Worm (Caenorhabditis elegans) whole organism, young adult: ENCODE results near the gene F26F4.2.

Experiments
- D2030.7 ChIP-seq: fragments of 200-800 bp; sonication (Bioruptor generic); IDR thresholded peaks from 2 replicates; pipeline ENCODE4 v1.3.6; 2022; ENCODE audit warnings: missing genetic modification reagents, missing genetic modification characterization, missing compliant biosample characterization
- F10E7.11 ChIP-seq: sonication (generic microtip); optimal IDR thresholded peaks from 2 replicates; lab custom pipeline; 2017; ENCODE audit warnings: mild to moderate bottlenecking, missing genetic modification characterization, moderate library complexity, missing compliant biosample characterization
- F22D6.2 ChIP-seq: sonication (generic microtip); optimal IDR thresholded peaks from 2 replicates; lab custom pipeline; 2016; ENCODE audit warnings: mild to moderate bottlenecking, missing genetic modification characterization, missing compliant biosample characterization
- F33H1.4 ChIP-seq: fragments of 200-800 bp; sonication (Bioruptor generic); IDR thresholded peaks from 2 replicates; pipeline ENCODE4 v1.3.6; 2022; ENCODE audit warnings: missing genetic modification reagents, missing genetic modification characterization, missing compliant biosample characterization
- F37B4.10 ChIP-seq: fragments of 200-800 bp; sonication (Bioruptor generic); IDR thresholded peaks from 2 replicates; pipeline ENCODE4 v1.3.6; 2022; ENCODE audit warnings: missing genetic modification characterization, missing compliant biosample characterization
- F55B11.4 ChIP-seq: sonication (generic microtip); optimal IDR thresholded peaks from 2 replicates; lab custom pipeline; 2016; ENCODE audit warnings: missing compliant biosample characterization, missing genetic modification characterization, borderline replicate concordance; ENCODE audit not compliant: insufficient read depth
- F57C9.4 ChIP-seq: sonication (generic microtip); optimal IDR thresholded peaks from 2 replicates; lab custom pipeline; 2017; ENCODE audit warnings: mild to moderate bottlenecking, missing genetic modification characterization, missing compliant biosample characterization
- T26A5.8 ChIP-seq: sonication (generic microtip); optimal IDR thresholded peaks from 2 replicates; lab custom pipeline; 2016; ENCODE audit warnings: missing genetic modification characterization, missing compliant biosample characterization
- Y67H2A.10 ChIP-seq: fragments of 200-800 bp; sonication (Bioruptor generic); conservative IDR thresholded peaks from 2 replicates; pipeline ENCODE4 v1.3.6; 2022; ENCODE audit warnings: missing genetic modification reagents, missing genetic modification characterization, missing compliant biosample characterization
- Y95B8A.8 ChIP-seq: fragments of 200-800 bp; sonication (Bioruptor generic); IDR thresholded peaks from 2 replicates; pipeline ENCODE4 v1.3.6; 2022; ENCODE audit warnings: missing genetic modification reagents, missing genetic modification characterization, missing compliant biosample characterization
- atf-7 ChIP-seq: sonication (generic microtip); optimal IDR thresholded peaks from 2 replicates; lab custom pipeline; 2017; ENCODE audit warnings: mild to moderate bottlenecking, missing genetic modification characterization, missing compliant biosample characterization
- athp-1 ChIP-seq: sonication (generic microtip); optimal IDR thresholded peaks from 2 replicates; lab custom pipeline; 2017; ENCODE audit warnings: mild to moderate bottlenecking, missing genetic modification characterization, missing compliant biosample characterization
- attf-3 ChIP-seq: fragments of 200-800 bp; sonication (Bioruptor generic); conservative IDR thresholded peaks from 2 replicates; pipeline ENCODE4 v1.3.6; 2022; ENCODE audit warnings: missing genetic modification reagents, missing genetic modification characterization, missing compliant biosample characterization
- ceh-27 ChIP-seq: fragments of 200-800 bp; sonication (Bioruptor generic); optimal IDR thresholded peaks from 2 replicates; lab custom pipeline; 2018; ENCODE audit warnings: mild to moderate bottlenecking, missing genetic modification characterization, moderate library complexity, missing compliant biosample characterization
- efl-1 ChIP-seq: fragments of 150-350 bp; optimal IDR thresholded peaks from 2 replicates; lab custom pipeline; 2014; ENCODE audit warnings: missing biosample characterization, missing genetic modification reagents, missing genetic modification characterization
- egl-18 ChIP-seq: fragments of 200-800 bp; sonication (Bioruptor generic); IDR thresholded peaks from 2 replicates; pipeline ENCODE4 v1.3.6; 2022; ENCODE audit warnings: missing genetic modification reagents, missing genetic modification characterization, missing compliant biosample characterization
- ets-4 ChIP-seq: fragments of 200-800 bp; sonication (Bioruptor generic); optimal IDR thresholded peaks from 2 replicates; lab custom pipeline; 2018; ENCODE audit warnings: mild to moderate bottlenecking, missing genetic modification characterization, missing compliant biosample characterization
- fkh-3 ChIP-seq: sonication (generic microtip); optimal IDR thresholded peaks from 2 replicates; lab custom pipeline; 2016; ENCODE audit warnings: mild to moderate bottlenecking, missing genetic modification characterization, missing compliant biosample characterization
- hlh-26 ChIP-seq: fragments of 200-800 bp; sonication (Bioruptor generic); conservative IDR thresholded peaks from 2 replicates; pipeline ENCODE4 v1.3.6; 2022; ENCODE audit warnings: missing genetic modification reagents, missing genetic modification characterization, missing compliant biosample characterization
- hmg-20 ChIP-seq: fragments of 200-800 bp; sonication (Bioruptor generic); IDR thresholded peaks from 2 replicates; pipeline ENCODE4 v1.3.6; 2022; ENCODE audit warnings: missing genetic modification reagents, missing genetic modification characterization, missing compliant biosample characterization
- let-526 ChIP-seq: fragments of 200-800 bp; sonication (Bioruptor generic); IDR thresholded peaks from 2 replicates; pipeline ENCODE4 v1.3.6; 2022; ENCODE audit warnings: missing genetic modification reagents, missing genetic modification characterization, missing compliant biosample characterization
- let-607 ChIP-seq, 2 experiments: fragments of 200-800 bp in 1 of 2; sonication (Bioruptor generic) in 1 of 2; sonication (generic microtip) in 1 of 2; optimal IDR thresholded peaks; 2 replicates each; lab custom pipeline; 2016 to 2018; ENCODE audit warnings: mild to moderate bottlenecking in 2 of 2, missing compliant biosample characterization in 2 of 2, missing genetic modification characterization in 2 of 2, moderate library complexity in 2 of 2, missing genotype in 1 of 2
- lin-40 ChIP-seq: sonication (generic microtip); optimal IDR thresholded peaks from 2 replicates; lab custom pipeline; 2016; ENCODE audit warnings: missing genetic modification characterization, mild to moderate bottlenecking, missing compliant biosample characterization, missing genotype, missing genetic modification reagents
- lir-1 ChIP-seq: fragments of 200-800 bp; sonication (Bioruptor generic); conservative IDR thresholded peaks from 2 replicates; pipeline ENCODE4 v1.3.6; 2022; ENCODE audit warnings: missing genetic modification reagents, missing genetic modification characterization, missing compliant biosample characterization
- lsl-1 ChIP-seq: fragments of 200-800 bp; sonication (Bioruptor generic); optimal IDR thresholded peaks from 2 replicates; lab custom pipeline; 2018; ENCODE audit warnings: mild to moderate bottlenecking, missing genetic modification characterization, moderate library complexity, missing compliant biosample characterization
- lsy-27 ChIP-seq: sonication (generic microtip); optimal IDR thresholded peaks from 2 replicates; lab custom pipeline; 2017; ENCODE audit warnings: missing genetic modification characterization, mild to moderate bottlenecking, missing compliant biosample characterization, antibody characterized with exemption, missing genotype, borderline replicate concordance; ENCODE audit not compliant: insufficient read depth
- madf-6 ChIP-seq: fragments of 200-800 bp; sonication (Bioruptor generic); IDR thresholded peaks from 2 replicates; pipeline ENCODE4 v1.3.6; 2022; ENCODE audit warnings: missing genetic modification reagents, missing genetic modification characterization, missing compliant biosample characterization
- madf-8 ChIP-seq: fragments of 200-800 bp; sonication (Bioruptor generic); conservative IDR thresholded peaks from 2 replicates; pipeline ENCODE4 v1.3.6; 2022; ENCODE audit warnings: missing genetic modification reagents, missing genetic modification characterization, missing compliant biosample characterization
- mcd-1 ChIP-seq: fragments of 200-800 bp; sonication (Bioruptor generic); IDR thresholded peaks from 2 replicates; pipeline ENCODE4 v1.3.6; 2022; ENCODE audit warnings: missing genetic modification reagents, missing genetic modification characterization, missing compliant biosample characterization
- mel-28 ChIP-seq: sonication (generic microtip); optimal IDR thresholded peaks from 2 replicates; lab custom pipeline; 2016; ENCODE audit warnings: borderline replicate concordance, mild to moderate bottlenecking, missing genetic modification characterization, missing compliant biosample characterization
- nfya-1 ChIP-seq: sonication (generic microtip); optimal IDR thresholded peaks from 2 replicates; lab custom pipeline; 2017; ENCODE audit warnings: antibody characterized with exemption, missing compliant biosample characterization, missing genetic modification characterization, borderline replicate concordance; ENCODE audit not compliant: insufficient read depth
- nfyb-1 ChIP-seq: fragments of 200-800 bp; sonication (Bioruptor generic); IDR thresholded peaks from 2 replicates; pipeline ENCODE4 v1.3.6; 2022; ENCODE audit warnings: missing genetic modification reagents, missing genetic modification characterization, missing compliant biosample characterization
- rpc-1 ChIP-seq, 2 experiments: fragments of 150-350 bp in 1 of 2; sonication (generic microtip) in 1 of 2; optimal IDR thresholded peaks; 2 replicates each; lab custom pipeline; 2014 to 2018; ENCODE audit warnings: missing biosample characterization in 1 of 2, missing genetic modification characterization in 1 of 2, missing genetic modification reagents in 1 of 2, missing genotype in 1 of 2
- sdz-38 ChIP-seq: sonication (generic microtip); optimal IDR thresholded peaks from 2 replicates; lab custom pipeline; 2016; ENCODE audit warnings: missing genotype, missing genetic modification characterization, missing compliant biosample characterization
- snpc-1.3 ChIP-seq: sonication (generic microtip); optimal IDR thresholded peaks from 2 replicates; lab custom pipeline; 2017; ENCODE audit warnings: missing genetic modification characterization, mild to moderate bottlenecking, missing compliant biosample characterization, antibody characterized with exemption, moderate library complexity, missing genotype, missing genetic modification reagents; ENCODE audit not compliant: insufficient read depth
- snpc-3.4 ChIP-seq: sonication (generic microtip); optimal IDR thresholded peaks from 2 replicates; lab custom pipeline; 2017; ENCODE audit warnings: missing genetic modification characterization, mild to moderate bottlenecking, missing compliant biosample characterization, antibody characterized with exemption, moderate library complexity, missing genotype, missing genetic modification reagents
- snpc-4 ChIP-seq, 5 experiments: fragments of 150-350 bp in 1 of 5; sonication (generic microtip) in 4 of 5; optimal IDR thresholded peaks; 2 replicates each; lab custom pipeline; 2014 to 2018; ENCODE audit warnings: missing genetic modification characterization in 5 of 5, missing biosample characterization in 3 of 5, antibody characterized with exemption in 2 of 5, mild to moderate bottlenecking in 2 of 5, missing compliant biosample characterization in 2 of 5, missing genotype in 2 of 5, moderate library complexity in 2 of 5, missing genetic modification reagents in 1 of 5
- tbx-9 ChIP-seq: sonication (generic microtip); optimal IDR thresholded peaks from 2 replicates; lab custom pipeline; 2016; ENCODE audit warnings: borderline replicate concordance, missing genetic modification characterization, inconsistent platforms, missing compliant biosample characterization
- unc-62 ChIP-seq: fragments of 150-350 bp; optimal IDR thresholded peaks from 2 replicates; lab custom pipeline; 2014; ENCODE audit warnings: missing biosample characterization, missing genetic modification reagents, missing genetic modification characterization
- xnd-1 ChIP-seq: sonication (generic microtip); optimal IDR thresholded peaks from 2 replicates; lab custom pipeline; 2016; ENCODE audit warnings: missing genotype, missing genetic modification reagents, missing genetic modification characterization, missing compliant biosample characterization
- ztf-25 ChIP-seq: fragments of 200-800 bp; sonication (Bioruptor generic); IDR thresholded peaks from 2 replicates; pipeline ENCODE4 v1.3.6; 2022; ENCODE audit warnings: missing genetic modification reagents, missing genetic modification characterization, missing compliant biosample characterization
- ztf-28 ChIP-seq: fragments of 200-800 bp; sonication (Bioruptor generic); IDR thresholded peaks from 2 replicates; pipeline ENCODE4 v1.3.6; 2022; ENCODE audit warnings: missing genetic modification reagents, missing genetic modification characterization, missing compliant biosample characterization
- ztf-3 ChIP-seq: fragments of 200-800 bp; sonication (Bioruptor generic); optimal IDR thresholded peaks from 2 replicates; lab custom pipeline; 2018; ENCODE audit warnings: mild to moderate bottlenecking, missing genetic modification characterization, missing compliant biosample characterization

The F26F4.2 gene

DNA sequence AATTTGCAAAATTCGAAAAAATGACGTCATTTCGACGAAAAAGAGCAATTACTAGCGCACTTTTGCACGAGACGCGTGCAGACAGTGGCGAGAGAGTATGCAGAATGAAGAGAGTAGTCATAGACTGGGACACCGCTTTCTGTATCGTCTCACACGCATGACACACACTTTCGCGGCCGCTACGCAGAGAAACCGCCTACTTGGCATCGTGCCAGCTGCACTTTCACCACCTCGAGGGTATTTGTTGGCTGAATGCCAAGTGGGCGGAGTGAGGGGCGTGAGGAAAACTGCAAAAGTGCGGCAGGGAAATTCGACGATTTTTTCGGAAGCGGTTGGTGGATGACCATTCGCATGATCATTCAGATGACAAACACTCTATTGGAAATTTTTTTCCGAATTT is 11.3 kb upstream of the F26F4.2 start (continued):
- TF ChIP-seq snpc-4 (GFP tag; optimal IDR thresholded peaks at IDR 0.05; lab: Kevin White, UChicago) (peak; percentile 69), snpc-4 (tag; optimal IDR thresholded peaks at IDR 0.05; lab: Kevin White, UChicago) (peak; percentile 77 to 91 (median 82)), F10E7.11 (tag; lab: Kevin White, UChicago) (peak; percentile 80), atf-7 (tag; lab: Kevin White, UChicago) (peak; percentile 100), egl-18 (GFP tag; lab: Robert Waterston, UW) (peak; percentile 94), ets-4 (peak; percentile 99), nfyb-1 (GFP tag; lab: Robert Waterston, UW) (peak; percentile 99)
- TF ChIP-seq, all 124 proteins: peak for 96

DNA sequence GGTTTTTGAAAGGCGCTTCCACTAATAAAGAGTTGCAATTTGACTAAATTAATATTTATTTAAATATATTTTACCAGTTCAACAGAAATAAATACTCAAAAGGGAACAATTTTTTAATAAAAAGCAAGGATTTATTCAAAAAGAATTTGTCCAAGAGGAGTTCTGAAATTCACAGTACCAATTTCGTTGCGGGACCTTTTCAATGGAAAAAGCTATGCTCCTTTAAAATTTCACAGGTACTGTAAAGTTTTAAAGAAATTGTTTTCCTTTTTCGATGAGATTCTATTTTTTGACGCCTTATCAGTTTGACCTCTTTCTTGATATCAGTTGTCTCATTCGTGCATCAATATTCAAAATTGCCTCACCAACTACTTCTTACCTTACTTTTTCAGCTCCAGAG is 10.8 kb upstream of the F26F4.2 start, which contains the start of gene tag-340:
TSS of gene tag-340 (plus strand) at position 249 of the 400 bp plus-strand sequence.
- peak; percentile 85 for TF ChIP-seq madf-6 (GFP tag; lab: Robert Waterston, UW)
- TF ChIP-seq F33H1.4 = peak; percentile 90
- no peak for TF ChIP-seq hlh-26 (GFP tag; lab: Robert Waterston, UW)
- TF ChIP-seq madf-8 = peak; percentile 47; the same call in 1 of the 2 replicates
- TF ChIP-seq F22D6.2 (tag; lab: Kevin White, UChicago) = no peak
- no peak for TF ChIP-seq mcd-1 (GFP tag; lab: Robert Waterston, UW)
- TF ChIP-seq rpc-1 (optimal IDR thresholded peaks at IDR 0.05; lab: Kevin White, UChicago) = no peak
- TF ChIP-seq rpc-1 (tag; optimal IDR thresholded peaks at IDR 0.05; lab: Kevin White, UChicago) = no peak
- TF ChIP-seq mel-28 (tag; lab: Kevin White, UChicago) = no peak
- TF ChIP-seq Y67H2A.10 (GFP tag; lab: Robert Waterston, UW) = no peak
- no peak for TF ChIP-seq ceh-27 (GFP tag; lab: Kevin White, UChicago)
- no peak for TF ChIP-seq ztf-25 (GFP tag; lab: Robert Waterston, UW)
- no peak for TF ChIP-seq lin-40 (tag; lab: Kevin White, UChicago)
- no peak for TF ChIP-seq sdz-38 (tag; lab: Kevin White, UChicago)
- no peak for TF ChIP-seq ztf-28 (GFP tag; lab: Robert Waterston, UW)
- TF ChIP-seq lsy-27 (tag; lab: Kevin White, UChicago) = no peak
- TF ChIP-seq lsl-1 (GFP tag; lab: Kevin White, UChicago) = peak; percentile 88
- peak; percentile 23 for TF ChIP-seq efl-1 (GFP tag; lab: Kevin White, UChicago)
- TF ChIP-seq athp-1 (tag; lab: Kevin White, UChicago) = no peak
- TF ChIP-seq D2030.7 (GFP tag; lab: Robert Waterston, UW) = peak; percentile 63
- peak; percentile 58 for TF ChIP-seq snpc-1.3
- TF ChIP-seq xnd-1 = peak; percentile 51
- no peak for TF ChIP-seq attf-3
- TF ChIP-seq snpc-3.4 = peak; percentile 63
- TF ChIP-seq hmg-20 = no peak
- TF ChIP-seq let-607 (tag; optimal IDR thresholded peaks at IDR 0.05; lab: Kevin White, UChicago) = no peak

DNA sequence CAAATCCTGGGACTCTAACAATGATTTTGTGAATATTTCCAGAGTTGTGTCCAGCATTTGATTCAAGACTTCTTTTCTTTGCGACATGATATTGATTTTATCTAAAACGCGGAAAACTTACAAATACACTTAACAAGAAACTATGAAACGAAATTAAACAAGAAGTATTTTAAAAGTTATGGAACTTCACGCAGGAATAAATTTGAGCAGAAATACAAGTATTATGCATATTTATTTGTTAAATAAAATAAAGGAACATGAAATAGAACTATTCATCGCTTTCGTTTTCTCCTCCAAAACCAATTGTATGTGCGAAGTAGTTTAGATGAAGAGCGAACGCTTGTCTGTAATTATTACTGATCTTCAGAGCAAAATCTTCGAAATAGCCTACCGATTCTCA is 7.3 kb upstream of the F26F4.2 start, which contains the start of gene kbp-2:
TSS of gene kbp-2 (minus strand) at position 101 of the 400 bp plus-strand sequence.
- no peak for TF ChIP-seq ztf-3 (GFP tag; lab: Kevin White, UChicago)
- no peak for TF ChIP-seq T26A5.8 (tag; lab: Kevin White, UChicago)
- no peak for TF ChIP-seq F37B4.10 (GFP tag; lab: Robert Waterston, UW)
- TF ChIP-seq mcd-1 (GFP tag; lab: Robert Waterston, UW) = no peak
- no peak for TF ChIP-seq fkh-3 (tag; lab: Kevin White, UChicago)
- no peak for TF ChIP-seq lir-1 (GFP tag; lab: Robert Waterston, UW)
- no peak for TF ChIP-seq unc-62
- TF ChIP-seq F10E7.11 (tag; lab: Kevin White, UChicago) = no peak
- no peak for TF ChIP-seq nfya-1
- TF ChIP-seq F57C9.4 = no peak
- no peak for TF ChIP-seq let-526 (GFP tag; lab: Robert Waterston, UW)
- no peak for TF ChIP-seq ztf-25 (GFP tag; lab: Robert Waterston, UW)
- TF ChIP-seq F55B11.4 (tag; lab: Kevin White, UChicago) = no peak
- no peak for TF ChIP-seq tbx-9 (tag; lab: Kevin White, UChicago)
- TF ChIP-seq Y95B8A.8 (GFP tag; lab: Robert Waterston, UW) = no peak
